Fruit fly (Drosophila melanogaster): Measurements from ENCODE around the gene SH3PX1.
A peak's percentile ranks its signal among the peaks of the same experiment; 100 is the strongest.

SH3PX1 gene

dm6 chr3L:9690798-9691475, 22.7 kb downstream of the SH3PX1 start (continued):
- TF ChIP-seq CG32772 (GFP tag; IDR thresholded peaks at IDR 0.05) (no peak), Hey (tag; optimal IDR thresholded peaks at IDR 0.05) (no peak), gem (tag; optimal IDR thresholded peaks at IDR 0.05) (peak; percentile 69), tio (GFP tag; optimal IDR thresholded peaks at IDR 0.05) (no peak), CG13424 (tag; optimal IDR thresholded peaks at IDR 0.05) (peak; percentile 53), amos (GFP tag; IDR thresholded peaks at IDR 0.05; ENCODE audit: partially characterized antibody) (no peak), p53 (GFP tag; optimal IDR thresholded peaks at IDR 0.05) (no peak), CG10267 (tag; optimal IDR thresholded peaks at IDR 0.05) (no peak), CG7786 (GFP tag; optimal IDR thresholded peaks at IDR 0.05) (peak; percentile 28), CG11504 (tag; optimal IDR thresholded peaks at IDR 0.05) (no peak), CG12236 (GFP tag; optimal IDR thresholded peaks at IDR 0.05) (no peak), gfzf (GFP tag; optimal IDR thresholded peaks at IDR 0.05) (no peak), Dip3 (GFP tag; optimal IDR thresholded peaks at IDR 0.05) (peak; percentile 29), Neu2 (GFP tag; optimal IDR thresholded peaks at IDR 0.05; ENCODE audit: borderline replicate concordance) (no peak), CG4820 (GFP tag; optimal IDR thresholded peaks at IDR 0.05) (no peak), CG12942 (GFP tag; optimal IDR thresholded peaks at IDR 0.05) (no peak), ranshi (GFP tag; IDR thresholded peaks at IDR 0.05) (no peak), Fer2 (tag; optimal IDR thresholded peaks at IDR 0.05) (peak; percentile 38), mld (GFP tag; IDR thresholded peaks at IDR 0.05; ENCODE audit: partially characterized antibody) (no peak), CG31441 (GFP tag; IDR thresholded peaks at IDR 0.05) (0 out of 2 replicates have a peak, but pooled peaks have one; percentile 9), CG18764 (GFP tag; optimal IDR thresholded peaks at IDR 0.05) (no peak), Sox102F (GFP tag; optimal IDR thresholded peaks at IDR 0.05) (no peak), CG7556 (GFP tag; optimal IDR thresholded peaks at IDR 0.05) (no peak), bigmax (GFP tag; optimal IDR thresholded peaks at IDR 0.05) (no peak), CG12744 (GFP tag; optimal IDR thresholded peaks at IDR 0.05) (no peak), ssp (GFP tag; IDR thresholded peaks at IDR 0.05) (no peak), CG7271 (tag; optimal IDR thresholded peaks at IDR 0.05) (no peak), CG13624 (GFP tag; optimal IDR thresholded peaks at IDR 0.05) (peak; percentile 49), cg (GFP tag; optimal IDR thresholded peaks at IDR 0.05) (no peak), repo (GFP tag; optimal IDR thresholded peaks at IDR 0.05) (no peak), CG2889 (GFP tag; IDR thresholded peaks at IDR 0.05) (no peak), ind (GFP tag; optimal IDR thresholded peaks at IDR 0.05) (peak; percentile 18), CG6765 (GFP tag; optimal IDR thresholded peaks at IDR 0.05) (no peak), fru (optimal IDR thresholded peaks at IDR 0.05) (no peak), al (GFP tag; IDR thresholded peaks at IDR 0.05) (no peak), CG12104 (GFP tag; optimal IDR thresholded peaks at IDR 0.05) (peak; percentile 9), zf30C (GFP tag; optimal IDR thresholded peaks at IDR 0.05) (no peak), Ssrp (tag; optimal IDR thresholded peaks at IDR 0.05) (no peak), Bteb2 (GFP tag; optimal IDR thresholded peaks at IDR 0.05) (peak; percentile 39), dmrt99B (tag; optimal IDR thresholded peaks at IDR 0.05) (no peak), shn (GFP tag; optimal IDR thresholded peaks at IDR 0.05) (no peak), Hsf (GFP tag; optimal IDR thresholded peaks at IDR 0.05) (peak; percentile 5), jumu (GFP tag; optimal IDR thresholded peaks at IDR 0.05) (no peak), nerfin-2 (GFP tag; IDR thresholded peaks at IDR 0.05; ENCODE audit: partially characterized antibody) (no peak)

All from whole organism, embryonic.